Fruit fly (Drosophila melanogaster) whole organism, adult: ENCODE measurements around the gene DCTN5-p25.

ENCODE experiments used
- CG14711 ChIP-seq: fragments of 200-800 bp; sonication (Bioruptor generic); optimal IDR thresholded peaks from 2 replicates; lab custom pipeline; 2018; ENCODE audit warnings: missing biosample characterization, mild to moderate bottlenecking, missing genetic modification characterization, moderate library complexity
- CG1620 ChIP-seq: fragments of 200-800 bp; sonication (Bioruptor generic); optimal IDR thresholded peaks from 2 replicates; lab custom pipeline; 2016; ENCODE audit warnings: missing biosample characterization, missing genetic modification characterization
- CG33017 ChIP-seq: fragments of 200-800 bp; sonication (Bioruptor generic); optimal IDR thresholded peaks from 2 replicates; lab custom pipeline; 2018; ENCODE audit warnings: missing biosample characterization, mild to moderate bottlenecking, missing genetic modification characterization, moderate library complexity
- CG7045 ChIP-seq: fragments of 200-800 bp; sonication (Bioruptor generic); optimal IDR thresholded peaks from 2 replicates; lab custom pipeline; 2017; ENCODE audit warnings: missing biosample characterization, mild to moderate bottlenecking, missing genetic modification characterization
- CG7101 ChIP-seq: fragments of 200-800 bp; sonication (Bioruptor generic); optimal IDR thresholded peaks from 2 replicates; lab custom pipeline; 2018; ENCODE audit warnings: missing biosample characterization, mild to moderate bottlenecking, missing genetic modification characterization, moderate library complexity
- Clk ChIP-seq: fragments of 200-800 bp; sonication (Bioruptor generic); optimal IDR thresholded peaks from 2 replicates; lab custom pipeline; 2017; ENCODE audit warnings: missing biosample characterization, missing genetic modification characterization
- cic ChIP-seq: fragments of 200-800 bp; sonication (Bioruptor generic); optimal IDR thresholded peaks from 2 replicates; lab custom pipeline; 2017; ENCODE audit warnings: missing biosample characterization, mild to moderate bottlenecking, missing genetic modification characterization, moderate library complexity
- cnc ChIP-seq, 2 experiments: fragments of >200 bp; optimal IDR thresholded peaks; 2 replicates each; lab custom pipeline; 2017
- kay ChIP-seq: fragments of 200-800 bp; sonication (Bioruptor generic); peaks from one replicate; lab custom pipeline; 2016; ENCODE audit warnings: missing biosample characterization, missing genetic modification characterization, borderline replicate concordance
- ovo ChIP-seq: fragments of 200-800 bp; sonication (Bioruptor generic); optimal IDR thresholded peaks from 2 replicates; lab custom pipeline; 2016; ENCODE audit warnings: missing biosample characterization, missing genetic modification characterization
- tj ChIP-seq: fragments of 200-800 bp; sonication (Bioruptor generic); optimal IDR thresholded peaks from 3 replicates; lab custom pipeline; 2017; ENCODE audit warnings: missing biosample characterization, mild to moderate bottlenecking, missing genetic modification characterization, moderate library complexity
- toe ChIP-seq: fragments of 200-800 bp; sonication (Bioruptor generic); optimal IDR thresholded peaks from 2 replicates; lab custom pipeline; 2016; ENCODE audit warnings: missing biosample characterization, missing genetic modification characterization

dm6 chr2L:14972133-14972532 lies 33.4 kb upstream of the DCTN5-p25 start, which contains the start of gene side-II:
- TF ChIP-seq CG7101 (tag; lab: Kevin White, UChicago) (no peak), cic (GFP tag; lab: Kevin White, UChicago) (no peak), CG1620 (GFP tag; lab: Kevin White, UChicago) (no peak), ovo (GFP tag; lab: Kevin White, UChicago) (no peak), toe (GFP tag; lab: Kevin White, UChicago) (no peak), CG14711 (tag; lab: Kevin White, UChicago) (no peak), tj (GFP tag; lab: Kevin White, UChicago) (no peak), kay (GFP tag; lab: Kevin White, UChicago) (no peak), Clk (GFP tag; lab: Kevin White, UChicago) (no peak), CG33017 (tag; lab: Kevin White, UChicago) (no peak), cnc (optimal IDR thresholded peaks at IDR 0.05; lab: Kevin White, UChicago) (no peak), CG7045 (GFP tag; lab: Kevin White, UChicago) (no peak)
